In genomic region chrIV:4511259-4511890, ce11 we compare ENCODE assay signal across 5 worm cellular contexts.
TF ChIP-seq lines count a peak whose summit lies in the region.

TSS of gene rfth-1 (minus strand) at chrIV:4511309.
TSS of gene ZK180.8 (minus strand) at chrIV:4511724.

TF ChIP-seq in whole organism, L1 larva, 84 proteins besides CTCF, POLR2A, EP300 and RAD21:
- no peak for TF ChIP-seq nhr-47 (tag; optimal IDR thresholded peaks at IDR 0.05; lab: Kevin White, UChicago)
- no peak for TF ChIP-seq ceh-88 (GFP tag; IDR thresholded peaks at IDR 0.05; lab: Robert Waterston, UW)
- TF ChIP-seq nhr-71 (tag; optimal IDR thresholded peaks at IDR 0.05; lab: Kevin White, UChicago) = no peak
- no peak for TF ChIP-seq efl-1 (optimal IDR thresholded peaks at IDR 0.05; lab: Kevin White, UChicago)
- TF ChIP-seq efl-1 (GFP tag; optimal IDR thresholded peaks at IDR 0.05 in 1 of 2; lab: Kevin White, UChicago) = peak in 1 of 2 experiments; percentile 53
- TF ChIP-seq elt-2 (tag; optimal IDR thresholded peaks at IDR 0.05; lab: Kevin White, UChicago) = peak; percentile 14
- TF ChIP-seq lin-35 (GFP tag; optimal IDR thresholded peaks at IDR 0.05; lab: Kevin White, UChicago) = peak in 1 of 2 experiments; percentile 46
- TF ChIP-seq lin-39 (tag; optimal IDR thresholded peaks at IDR 0.05; lab: Kevin White, UChicago) = no peak
TF ChIP-seq in whole organism, L1 larva: peak in this region for 3.

TF ChIP-seq in whole organism, L2 larva, 48 proteins besides CTCF, POLR2A, EP300 and RAD21:
- TF ChIP-seq unc-55 (GFP tag; optimal IDR thresholded peaks at IDR 0.05; lab: Kevin White, UChicago) (peak; percentile 32), crh-2 (tag; optimal IDR thresholded peaks at IDR 0.05; lab: Kevin White, UChicago) (peak; percentile 14), mbf-1 (tag; optimal IDR thresholded peaks at IDR 0.05; lab: Kevin White, UChicago) (no peak), nhr-129 (tag; optimal IDR thresholded peaks at IDR 0.05; lab: Kevin White, UChicago) (no peak), lin-11 (tag; optimal IDR thresholded peaks at IDR 0.05; lab: Kevin White, UChicago) (no peak), sma-9 (GFP tag; optimal IDR thresholded peaks at IDR 0.05; lab: Kevin White, UChicago) (no peak), sma-9 (tag; optimal IDR thresholded peaks at IDR 0.05; lab: Kevin White, UChicago) (no peak)

TF ChIP-seq in whole organism, L3 larva, 47 proteins besides CTCF, POLR2A, EP300 and RAD21:
- TF ChIP-seq pqm-1 (tag; optimal IDR thresholded peaks at IDR 0.05; lab: Kevin White, UChicago) (no peak), snpc-4 (tag; optimal IDR thresholded peaks at IDR 0.05; lab: Kevin White, UChicago) (no peak), hmg-11 (tag; optimal IDR thresholded peaks at IDR 0.05; lab: Kevin White, UChicago) (peak; percentile 2), pha-4 (tag; optimal IDR thresholded peaks at IDR 0.05; lab: Kevin White, UChicago) (peak; percentile 30), ama-1 (optimal IDR thresholded peaks at IDR 0.05; lab: Kevin White, UChicago) (peak; percentile 0)

TF ChIP-seq in whole organism, L4 larva, 104 proteins besides CTCF, POLR2A, EP300 and RAD21 (continues in another document):
- no peak for TF ChIP-seq D1046.2 (GFP tag; IDR thresholded peaks at IDR 0.05; lab: Robert Waterston, UW)
- peak; percentile 24 for TF ChIP-seq dve-1 (tag; optimal IDR thresholded peaks at IDR 0.05; lab: Kevin White, UChicago; ENCODE audit: insufficient read depth)
- no peak for TF ChIP-seq hif-1 (tag; optimal IDR thresholded peaks at IDR 0.05; lab: Kevin White, UChicago)
- peak; percentile 10 for TF ChIP-seq mes-2 (tag; optimal IDR thresholded peaks at IDR 0.05; lab: Kevin White, UChicago; ENCODE audit: poor library complexity, severe bottlenecking)
- no peak for TF ChIP-seq ceh-32 (tag; optimal IDR thresholded peaks at IDR 0.05; lab: Kevin White, UChicago; ENCODE audit: poor library complexity)
- TF ChIP-seq sdz-12 (GFP tag; optimal IDR thresholded peaks at IDR 0.05; lab: Kevin White, UChicago) = no peak
- no peak for TF ChIP-seq unc-39 (tag; optimal IDR thresholded peaks at IDR 0.05; lab: Kevin White, UChicago)
- peak; percentile 18 for TF ChIP-seq hlh-11 (tag; optimal IDR thresholded peaks at IDR 0.05; lab: Kevin White, UChicago)
- TF ChIP-seq nhr-76 (tag; optimal IDR thresholded peaks at IDR 0.05; lab: Kevin White, UChicago) = no peak
- TF ChIP-seq ZK337.2 (GFP tag; IDR thresholded peaks at IDR 0.05; lab: Robert Waterston, UW) = no peak
- TF ChIP-seq lin-29 (GFP tag; IDR thresholded peaks at IDR 0.05; lab: Robert Waterston, UW) = no peak
- TF ChIP-seq zag-1 (tag; optimal IDR thresholded peaks at IDR 0.05; lab: Kevin White, UChicago) = no peak
- no peak for TF ChIP-seq daf-12 (tag; optimal IDR thresholded peaks at IDR 0.05; lab: Kevin White, UChicago)
- TF ChIP-seq nhr-41 (GFP tag; IDR thresholded peaks at IDR 0.05; lab: Robert Waterston, UW) = no peak
- TF ChIP-seq nhr-77 (tag; optimal IDR thresholded peaks at IDR 0.05; lab: Kevin White, UChicago) = no peak
- no peak for TF ChIP-seq tag-97 (GFP tag; IDR thresholded peaks at IDR 0.05; lab: Robert Waterston, UW)
- TF ChIP-seq nhr-237 (tag; optimal IDR thresholded peaks at IDR 0.05; lab: Kevin White, UChicago) = no peak
- TF ChIP-seq jun-1 (tag; optimal IDR thresholded peaks at IDR 0.05; lab: Kevin White, UChicago) = no peak
- peak; percentile 42 for TF ChIP-seq nhr-28 (tag; optimal IDR thresholded peaks at IDR 0.05; lab: Kevin White, UChicago)
- no peak for TF ChIP-seq madf-9 (GFP tag; conservative IDR thresholded peaks at IDR 0.05; lab: Robert Waterston, UW)
- no peak for TF ChIP-seq pha-4 (GFP tag; IDR thresholded peaks at IDR 0.05; lab: Robert Waterston, UW)
- TF ChIP-seq pha-4 (tag; optimal IDR thresholded peaks at IDR 0.05; lab: Kevin White, UChicago) = no peak
- peak; percentile 2 for TF ChIP-seq gei-8 (GFP tag; optimal IDR thresholded peaks at IDR 0.05; lab: Kevin White, UChicago)
- TF ChIP-seq dpl-1 (GFP tag; optimal IDR thresholded peaks at IDR 0.05; lab: Kevin White, UChicago) = no peak
- TF ChIP-seq T20F7.1 (GFP tag; optimal IDR thresholded peaks at IDR 0.05; lab: Kevin White, UChicago) = no peak
- TF ChIP-seq R02D3.7 (tag; optimal IDR thresholded peaks at IDR 0.05; lab: Kevin White, UChicago) = no peak
- no peak for TF ChIP-seq ctbp-1 (GFP tag; IDR thresholded peaks at IDR 0.05; lab: Robert Waterston, UW)
- TF ChIP-seq nhr-102 (tag; optimal IDR thresholded peaks at IDR 0.05; lab: Kevin White, UChicago) = no peak
- TF ChIP-seq hlh-30 (tag; optimal IDR thresholded peaks at IDR 0.05; lab: Kevin White, UChicago; ENCODE audit: insufficient read depth) = peak; percentile 61
- TF ChIP-seq nhr-42 (GFP tag; IDR thresholded peaks at IDR 0.05; lab: Robert Waterston, UW) = peak; percentile 50; the same call in 1 of the 2 replicates
- TF ChIP-seq zfp-2 (tag; optimal IDR thresholded peaks at IDR 0.05; lab: Kevin White, UChicago) = no peak
- TF ChIP-seq mxl-3 (GFP tag; optimal IDR thresholded peaks at IDR 0.05; lab: Kevin White, UChicago) = no peak
- no peak for TF ChIP-seq zip-2 (tag; optimal IDR thresholded peaks at IDR 0.05; lab: Kevin White, UChicago)
- TF ChIP-seq tra-1 (GFP tag; IDR thresholded peaks at IDR 0.05; lab: Robert Waterston, UW) = no peak
- TF ChIP-seq nhr-6 (tag; optimal IDR thresholded peaks at IDR 0.05; lab: Kevin White, UChicago) = no peak
- no peak for TF ChIP-seq T26A8.4 (GFP tag; IDR thresholded peaks at IDR 0.05; lab: Robert Waterston, UW)
- peak; percentile 65 for TF ChIP-seq egl-43 (GFP tag; IDR thresholded peaks at IDR 0.05; lab: Robert Waterston, UW)
- no peak for TF ChIP-seq snpc-1.2 (GFP tag; IDR thresholded peaks at IDR 0.05; lab: Robert Waterston, UW)

TF ChIP-seq in whole organism, young adult, 124 proteins besides CTCF, POLR2A, EP300 and RAD21:
- TF ChIP-seq Y79H2A.3 (GFP tag; conservative IDR thresholded peaks at IDR 0.05; lab: Robert Waterston, UW) = no peak
- TF ChIP-seq lin-35 (GFP tag; optimal IDR thresholded peaks at IDR 0.05; lab: Kevin White, UChicago) = peak in 1 of 3 experiments; percentile 17
- TF ChIP-seq atf-7 (tag; optimal IDR thresholded peaks at IDR 0.05; lab: Kevin White, UChicago) = no peak
- peak; percentile 39 for TF ChIP-seq hmg-1.2 (GFP tag; IDR thresholded peaks at IDR 0.05; lab: Robert Waterston, UW)
- peak; percentile 28 for TF ChIP-seq F49E8.2 (tag; optimal IDR thresholded peaks at IDR 0.05; lab: Kevin White, UChicago; ENCODE audit: insufficient read depth)
- TF ChIP-seq Y53G8AR.9 (GFP tag; conservative IDR thresholded peaks at IDR 0.05; lab: Robert Waterston, UW) = peak; percentile 62; the same call in 1 of the 2 replicates
- TF ChIP-seq F22D6.2 (tag; optimal IDR thresholded peaks at IDR 0.05; lab: Kevin White, UChicago) = no peak
- TF ChIP-seq repo-1 (tag; optimal IDR thresholded peaks at IDR 0.05; lab: Kevin White, UChicago) = peak; percentile 61
- peak; percentile 48 for TF ChIP-seq madf-6 (GFP tag; IDR thresholded peaks at IDR 0.05; lab: Robert Waterston, UW)
- TF ChIP-seq pbrm-1 (GFP tag; IDR thresholded peaks at IDR 0.05; lab: Robert Waterston, UW) = 0 out of 2 replicates have a peak, but pooled peaks have one; percentile 29
- TF ChIP-seq ama-1 (optimal IDR thresholded peaks at IDR 0.05; lab: Kevin White, UChicago) = no peak
- TF ChIP-seq ama-1 (GFP tag; optimal IDR thresholded peaks at IDR 0.05; lab: Kevin White, UChicago) = peak in 1 of 2 experiments; percentile 58
- TF ChIP-seq chd-7 (tag; optimal IDR thresholded peaks at IDR 0.05; lab: Kevin White, UChicago) = peak; percentile 28
- 0 out of 2 replicates have a peak, but pooled peaks have one; percentile 22 for TF ChIP-seq lin-26 (GFP tag; IDR thresholded peaks at IDR 0.05; lab: Robert Waterston, UW)
- TF ChIP-seq nfyb-1 (GFP tag; IDR thresholded peaks at IDR 0.05; lab: Robert Waterston, UW) = peak; percentile 47; the same call in 1 of the 2 replicates
- no peak for TF ChIP-seq let-526 (GFP tag; IDR thresholded peaks at IDR 0.05; lab: Robert Waterston, UW)
- peak; percentile 36 for TF ChIP-seq nhr-80 (tag; optimal IDR thresholded peaks at IDR 0.05; lab: Kevin White, UChicago)
- peak; percentile 13 for TF ChIP-seq somi-1 (GFP tag; optimal IDR thresholded peaks at IDR 0.05; lab: Kevin White, UChicago)
- TF ChIP-seq hlh-26 (GFP tag; conservative IDR thresholded peaks at IDR 0.05; lab: Robert Waterston, UW) = no peak
- peak; percentile 10 for TF ChIP-seq gei-17 (GFP tag; optimal IDR thresholded peaks at IDR 0.05; lab: Kevin White, UChicago)
- TF ChIP-seq B0336.3 (GFP tag; IDR thresholded peaks at IDR 0.05; lab: Robert Waterston, UW) = peak; percentile 50; the same call in 1 of the 2 replicates
- peak; percentile 21; the same call in 1 of the 2 replicates for TF ChIP-seq mcd-1 (GFP tag; IDR thresholded peaks at IDR 0.05; lab: Robert Waterston, UW)
- TF ChIP-seq Y95B8A.8 (GFP tag; IDR thresholded peaks at IDR 0.05; lab: Robert Waterston, UW) = no peak
- TF ChIP-seq cebp-1 (GFP tag; IDR thresholded peaks at IDR 0.05; lab: Robert Waterston, UW) = no peak
- TF ChIP-seq cebp-1 (tag; optimal IDR thresholded peaks at IDR 0.05; lab: Kevin White, UChicago) = peak; percentile 23
- peak; percentile 14 for TF ChIP-seq him-1 (tag; optimal IDR thresholded peaks at IDR 0.05; lab: Kevin White, UChicago)
- no peak for TF ChIP-seq efl-1 (GFP tag; optimal IDR thresholded peaks at IDR 0.05; lab: Kevin White, UChicago)
- no peak for TF ChIP-seq snpc-4 (GFP tag; optimal IDR thresholded peaks at IDR 0.05; lab: Kevin White, UChicago)
- no peak for TF ChIP-seq snpc-4 (tag; optimal IDR thresholded peaks at IDR 0.05; lab: Kevin White, UChicago)
- TF ChIP-seq hsf-1 (GFP tag; IDR thresholded peaks at IDR 0.05; lab: Robert Waterston, UW) = 0 out of 2 replicates have a peak, but pooled peaks have one; percentile 31
- TF ChIP-seq xnd-1 (tag; optimal IDR thresholded peaks at IDR 0.05; lab: Kevin White, UChicago) = no peak
- 0 out of 2 replicates have a peak, but pooled peaks have one; percentile 10 for TF ChIP-seq attf-3 (GFP tag; conservative IDR thresholded peaks at IDR 0.05; lab: Robert Waterston, UW)
- TF ChIP-seq F39B2.1 (GFP tag; IDR thresholded peaks at IDR 0.05; lab: Robert Waterston, UW) = 0 out of 2 replicates have a peak, but pooled peaks have one; percentile 57
